Worm (Caenorhabditis elegans) whole organism, late embryonic: ENCODE measurements around the gene osm-5.

Source experiments
- C38D4.7 ChIP-seq: fragments of 200-800 bp; sonication (Bioruptor generic); optimal IDR thresholded peaks from 2 replicates; lab custom pipeline; 2018; ENCODE audit warnings: mild to moderate bottlenecking, missing genetic modification characterization, moderate library complexity, missing compliant biosample characterization
- F13H6.1 ChIP-seq: sonication (generic microtip); optimal IDR thresholded peaks from 2 replicates; lab custom pipeline; 2016; ENCODE audit warnings: missing genetic modification characterization, missing compliant biosample characterization
- ama-1 ChIP-seq: fragments of 150-350 bp; optimal IDR thresholded peaks from 2 replicates; lab custom pipeline; 2014
- ceh-19 ChIP-seq: fragments of 200-800 bp; sonication (Bioruptor generic); optimal IDR thresholded peaks from 2 replicates; lab custom pipeline; 2018; ENCODE audit warnings: mild to moderate bottlenecking, missing genetic modification characterization, missing compliant biosample characterization
- ceh-2 ChIP-seq: sonication (generic microtip); optimal IDR thresholded peaks from 2 replicates; lab custom pipeline; 2016; ENCODE audit warnings: missing genotype, missing genetic modification characterization, missing compliant biosample characterization
- ceh-22 ChIP-seq: sonication (generic microtip); optimal IDR thresholded peaks from 2 replicates; lab custom pipeline; 2017; ENCODE audit warnings: missing biosample characterization, missing genetic modification characterization
- ceh-24 ChIP-seq: sonication (generic microtip); optimal IDR thresholded peaks from 2 replicates; lab custom pipeline; 2016; ENCODE audit warnings: mild to moderate bottlenecking, missing genetic modification characterization, missing compliant biosample characterization
- hlh-8 ChIP-seq: sonication (generic microtip); optimal IDR thresholded peaks from 2 replicates; lab custom pipeline; 2016; ENCODE audit warnings: missing genotype, missing genetic modification characterization, missing compliant biosample characterization
- madf-2 ChIP-seq: sonication (generic microtip); optimal IDR thresholded peaks from 2 replicates; lab custom pipeline; 2017; ENCODE audit warnings: missing genetic modification characterization, missing compliant biosample characterization
- nhr-11 ChIP-seq: fragments of 150-350 bp; optimal IDR thresholded peaks from 2 replicates; lab custom pipeline; 2014; ENCODE audit warnings: missing biosample characterization, missing genetic modification characterization
- pax-1 ChIP-seq: fragments of 150-350 bp; optimal IDR thresholded peaks from 2 replicates; lab custom pipeline; 2014; ENCODE audit warnings: missing biosample characterization, missing genetic modification characterization
- sox-4 ChIP-seq: sonication (generic microtip); optimal IDR thresholded peaks from 2 replicates; lab custom pipeline; 2017; ENCODE audit warnings: mild to moderate bottlenecking, missing genetic modification characterization, inconsistent platforms, missing compliant biosample characterization
- tbx-2 ChIP-seq: sonication (generic microtip); optimal IDR thresholded peaks from 2 replicates; lab custom pipeline; 2016; ENCODE audit warnings: missing genetic modification characterization, missing compliant biosample characterization
- unc-86 ChIP-seq: sonication (generic microtip); optimal IDR thresholded peaks from 2 replicates; lab custom pipeline; 2016; ENCODE audit warnings: missing genetic modification characterization, missing compliant biosample characterization

DNA sequence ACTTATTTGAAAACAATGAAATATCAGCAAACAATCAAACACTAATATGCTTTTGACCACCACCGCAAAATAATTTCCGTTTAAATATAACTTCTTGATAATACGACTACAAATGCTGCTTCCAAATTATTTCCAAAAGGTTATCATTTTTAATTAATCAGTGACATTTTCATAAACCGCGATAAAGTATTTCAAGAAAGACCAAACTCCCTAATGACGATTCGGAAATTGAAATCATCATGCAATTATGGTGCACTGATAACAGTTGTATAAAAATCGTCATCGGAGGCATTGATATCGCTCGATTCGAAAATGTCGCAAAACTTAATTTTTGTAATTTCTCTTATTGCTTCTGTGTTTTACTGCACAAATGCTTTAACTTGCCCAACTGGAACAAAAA is 47.4 kb downstream of the osm-5 start, which contains the start of gene clec-265:
- TF ChIP-seq ceh-2 (tag; lab: Kevin White, UChicago): no peak
- no peak for TF ChIP-seq hlh-8 (tag; lab: Kevin White, UChicago)
- TF ChIP-seq pax-1 (tag; lab: Kevin White, UChicago): no peak
- no peak for TF ChIP-seq unc-86 (tag; lab: Kevin White, UChicago)
- TF ChIP-seq ceh-22 (tag; lab: Kevin White, UChicago): no peak
- TF ChIP-seq sox-4 (tag; lab: Kevin White, UChicago): no peak
- no peak for TF ChIP-seq nhr-11 (tag; lab: Kevin White, UChicago)
- no peak for TF ChIP-seq F13H6.1 (tag; lab: Kevin White, UChicago)
- no peak for TF ChIP-seq C38D4.7 (GFP tag; lab: Kevin White, UChicago)
- TF ChIP-seq tbx-2: no peak
- no peak for TF ChIP-seq madf-2 (tag; lab: Kevin White, UChicago)
- TF ChIP-seq ama-1 (lab: Kevin White, UChicago): no peak
- TF ChIP-seq ceh-24 (tag; lab: Kevin White, UChicago): no peak
- TF ChIP-seq ceh-19: no peak
